Fruit fly (Drosophila melanogaster) whole organism, larva: ENCODE results near the gene CG31909.
A peak's percentile ranks its signal among the peaks of the same experiment; 100 is the strongest.

ENCODE experiments used
- noc ChIP-seq: fragments of 200-800 bp; sonication (Bioruptor generic); optimal IDR thresholded peaks from 3 replicates; lab custom pipeline; 2019; ENCODE audit warnings: missing biosample characterization, mild to moderate bottlenecking, missing genetic modification characterization, moderate library complexity

CG31909 gene

DNA sequence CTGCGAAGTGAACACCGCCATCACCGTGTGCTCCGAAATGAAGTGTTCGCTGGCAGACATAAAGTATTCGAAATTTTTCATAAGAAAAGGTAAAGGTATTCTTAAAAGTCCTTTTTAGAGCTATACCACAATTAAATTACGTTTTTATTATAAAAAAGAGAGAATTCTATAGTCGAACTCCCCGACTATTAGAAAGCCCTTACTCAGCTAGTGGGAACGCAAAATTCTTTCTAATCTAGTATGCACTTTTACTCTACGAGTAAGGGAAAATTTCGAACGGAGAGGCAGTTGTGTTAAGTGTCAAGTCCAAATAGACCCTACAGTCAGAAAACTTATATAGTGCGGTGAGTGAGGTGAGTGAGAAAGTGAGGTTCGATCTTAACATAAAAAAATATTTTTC, at the start of gene CG31909:
CG31909 (plus strand) TSS at position 301 of the 400 bp plus-strand sequence.
- TF ChIP-seq noc (tag; lab: Kevin White, UChicago) = no peak

- TF ChIP-seq noc (tag; lab: Kevin White, UChicago) = no peak
Measured at dm6 chr2L:7207660-7208059, 49.7 kb upstream of the CG31909 start.

DNA sequence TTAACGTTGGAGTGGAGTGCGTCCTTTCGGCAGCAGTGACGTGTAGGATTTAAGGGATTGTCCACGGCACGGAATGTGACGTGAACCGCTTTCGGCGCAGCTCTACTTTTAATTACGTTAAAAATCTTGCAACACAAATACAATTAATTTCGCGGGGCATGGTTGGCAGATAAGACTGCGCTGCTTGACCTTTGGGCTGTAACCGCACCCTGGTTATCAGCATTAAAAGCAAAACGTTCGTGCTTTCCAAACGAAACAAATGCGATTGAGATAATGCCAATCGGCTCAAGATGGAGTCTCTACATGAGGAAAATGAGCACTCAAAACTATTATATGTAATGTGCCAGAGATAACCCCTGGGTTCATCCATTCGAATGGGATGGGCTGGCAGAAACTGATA, 43.8 kb upstream of the CG31909 start:
- TF ChIP-seq noc (tag; lab: Kevin White, UChicago) = no peak

dm6 chr2L:7214885-7215284, 42.4 kb upstream of the CG31909 start:
- TF ChIP-seq noc (tag; lab: Kevin White, UChicago) = no peak

DNA sequence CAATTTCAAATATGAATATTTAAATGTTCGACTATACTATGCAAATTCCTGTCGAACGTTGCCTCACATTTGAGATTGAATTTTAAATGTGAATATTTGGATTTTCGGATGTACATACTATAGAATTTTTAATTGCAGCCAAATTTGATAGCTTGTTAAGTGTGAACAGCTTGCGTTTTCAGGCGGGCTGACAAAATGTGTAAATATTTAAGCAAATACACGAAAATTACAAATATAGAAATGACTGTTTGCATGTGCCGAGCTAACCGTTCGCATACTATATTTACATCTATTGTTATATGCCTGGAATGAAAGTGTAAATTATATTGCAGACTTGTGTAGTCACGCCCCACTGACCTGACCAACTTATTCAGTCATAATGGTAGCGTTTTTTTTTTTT, 41.7 kb upstream of the CG31909 start:
- TF ChIP-seq noc (tag; lab: Kevin White, UChicago) = no peak

- no peak for TF ChIP-seq noc (tag; lab: Kevin White, UChicago)
Measured at dm6 chr2L:7216272-7216671, 41.0 kb upstream of the CG31909 start.

dm6 chr2L:7217059-7217458, 40.3 kb upstream of the CG31909 start:
- TF ChIP-seq noc (tag; lab: Kevin White, UChicago) = no peak

dm6 chr2L:7217931-7218330, 39.4 kb upstream of the CG31909 start:
- TF ChIP-seq noc (tag; lab: Kevin White, UChicago) = peak; percentile 4

- no peak for TF ChIP-seq noc (tag; lab: Kevin White, UChicago)
Measured at dm6 chr2L:7219172-7219571, 38.1 kb upstream of the CG31909 start.

DNA sequence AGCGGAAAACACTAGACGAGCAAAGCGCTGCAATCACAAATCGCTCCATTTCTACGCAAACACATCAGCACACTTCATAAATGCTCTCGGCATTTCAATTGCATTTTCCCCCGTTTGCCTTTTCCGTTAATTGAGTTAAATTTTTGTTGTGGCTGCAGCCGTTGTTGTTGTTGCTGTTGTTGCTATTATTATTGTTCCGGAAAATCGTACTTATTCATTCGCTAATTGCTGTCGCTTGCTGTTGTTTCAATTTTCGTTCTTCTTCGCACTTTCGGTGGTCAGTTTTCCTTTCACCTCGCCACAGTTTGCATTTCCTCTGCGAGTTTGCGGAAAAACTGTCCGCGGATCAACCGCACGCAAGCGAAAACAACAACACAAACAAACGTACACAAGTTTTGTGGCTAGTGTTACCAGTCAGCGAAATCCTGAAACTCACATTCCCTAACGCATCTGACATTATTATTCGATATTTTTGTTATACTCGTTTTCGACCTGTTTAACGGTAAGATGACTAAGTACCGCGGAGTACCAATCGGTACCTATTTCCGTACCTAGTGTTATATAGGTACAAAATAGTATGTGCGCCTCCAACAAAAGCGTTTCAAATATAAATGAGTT, 37.6 kb upstream of the CG31909 start, which contains the start of gene CG13784:
CG13784 (minus strand) TSS at position 384 of the 618 bp plus-strand sequence.
- peak; percentile 20 for TF ChIP-seq noc (tag; lab: Kevin White, UChicago)

DNA sequence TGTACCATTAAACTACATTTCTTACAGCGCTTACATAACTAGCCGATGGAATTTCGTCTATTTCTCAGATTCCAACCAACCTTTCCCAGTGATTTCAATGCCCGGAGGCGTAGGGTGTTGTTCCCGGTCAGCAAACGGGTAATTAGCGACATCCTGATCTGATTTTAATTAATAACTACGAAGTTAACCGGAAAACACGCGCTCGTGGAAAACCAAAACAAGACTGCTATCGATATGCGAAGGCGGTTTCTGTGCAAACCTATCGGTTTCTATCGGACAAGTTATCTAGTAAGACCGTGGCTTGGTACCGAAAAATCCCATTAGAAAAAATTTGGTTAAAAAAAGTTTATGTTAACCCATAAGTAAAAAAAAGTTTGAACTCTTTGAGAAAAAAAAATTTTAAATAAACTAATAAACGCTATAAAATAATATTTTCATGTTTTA, 34.5 kb upstream of the CG31909 start, which contains the start of gene mEFG1:
mEFG1 (minus strand) TSS at position 253 of the 444 bp plus-strand sequence.
- no peak for TF ChIP-seq noc (tag; lab: Kevin White, UChicago)

- no peak for TF ChIP-seq noc (tag; lab: Kevin White, UChicago)
Measured at dm6 chr2L:7226587-7226986, 30.7 kb upstream of the CG31909 start.

- no peak for TF ChIP-seq noc (tag; lab: Kevin White, UChicago)
Measured at dm6 chr2L:7227434-7227833, 29.9 kb upstream of the CG31909 start, which contains the start of gene CG43799. TSS of gene CG43799 (plus strand) at chr2L:7227734.

- TF ChIP-seq noc (tag; lab: Kevin White, UChicago) = no peak
Measured at dm6 chr2L:7232713-7233112, 24.6 kb upstream of the CG31909 start, which contains the start of gene CG43800. TSS of gene CG43800 (minus strand) at chr2L:7232813.

dm6 chr2L:7239310-7239709, 18.0 kb upstream of the CG31909 start:
- TF ChIP-seq noc (tag; lab: Kevin White, UChicago) = peak; percentile 94

- peak; percentile 54 for TF ChIP-seq noc (tag; lab: Kevin White, UChicago)
Measured at dm6 chr2L:7240311-7240710, 17.0 kb upstream of the CG31909 start.

DNA sequence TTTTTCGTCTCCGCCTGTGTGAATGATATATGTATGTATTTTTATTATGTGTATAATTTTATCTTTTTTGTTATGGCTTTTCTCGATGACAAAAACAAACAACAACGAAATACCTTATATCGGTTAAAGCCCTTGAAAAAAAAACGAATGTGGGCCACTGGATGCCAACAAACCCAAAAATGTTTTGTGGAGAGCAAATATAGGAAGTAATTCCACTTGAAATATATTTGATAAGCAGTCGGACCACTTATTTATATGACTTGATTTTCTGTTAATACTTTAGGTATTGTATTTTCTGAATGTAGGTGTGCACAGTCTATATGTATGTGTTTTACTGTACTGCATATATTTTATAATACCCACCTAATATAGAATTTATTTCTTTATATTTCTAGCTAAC, 16.3 kb upstream of the CG31909 start:
- TF ChIP-seq noc (tag; lab: Kevin White, UChicago) = no peak
